Fruit fly (Drosophila melanogaster) whole organism: ENCODE data around the gene mub.

ENCODE experiments used
- CG8478 ChIP-seq: fragments of >200 bp; optimal IDR thresholded peaks from 2 replicates; lab custom pipeline; 2018; ENCODE audit warnings: inconsistent platforms
- Dll ChIP-seq: fragments of >200 bp; optimal IDR thresholded peaks from 2 replicates; lab custom pipeline; 2017
- EcR ChIP-seq, 2 experiments: fragments of >200 bp; optimal IDR thresholded peaks; 2 replicates each; lab custom pipeline; 2017; ENCODE audit warnings: missing biosample characterization in 2 of 2, missing genetic modification characterization in 2 of 2, missing genetic modification reagents in 2 of 2
- pan ChIP-seq: fragments of >200 bp; optimal IDR thresholded peaks from 2 replicates; lab custom pipeline; 2017
- psq ChIP-seq: fragments of >200 bp; optimal IDR thresholded peaks from 2 replicates; lab custom pipeline; 2017
- usp ChIP-seq: fragments of >200 bp; optimal IDR thresholded peaks from 2 replicates; lab custom pipeline; 2017; ENCODE audit warnings: missing biosample characterization, missing genetic modification characterization, mixed read lengths

Gene mub

dm6 chr3L:21894100-21894499 is 49.5 kb downstream of the mub start:
- TF ChIP-seq pan (no peak), Dll (lab: Kevin White, UChicago) (no peak), usp (GFP tag; lab: Kevin White, UChicago) (no peak), CG8478 (lab: Kevin White, UChicago) (no peak)

dm6 chr3L:21894774-21895173 is 50.2 kb downstream of the mub start:
- TF ChIP-seq psq (lab: Kevin White, UChicago) (no peak), EcR (GFP tag; optimal IDR thresholded peaks at IDR 0.05; lab: Kevin White, UChicago) (peak; percentile 84 to 98)

dm6 chr3L:21896217-21896616 is 51.6 kb downstream of the mub start:
- TF ChIP-seq EcR (GFP tag; optimal IDR thresholded peaks at IDR 0.05; lab: Kevin White, UChicago) (peak in 1 of 2 experiments; percentile 40), psq (lab: Kevin White, UChicago) (no peak)

dm6 chr3L:21899488-21899887 is 54.9 kb downstream of the mub start:
- TF ChIP-seq pan: no peak
- no peak for TF ChIP-seq Dll (lab: Kevin White, UChicago)
- TF ChIP-seq CG8478 (lab: Kevin White, UChicago): no peak
- TF ChIP-seq usp (GFP tag; lab: Kevin White, UChicago): no peak
- TF ChIP-seq EcR (GFP tag; optimal IDR thresholded peaks at IDR 0.05; lab: Kevin White, UChicago): no peak
- no peak for TF ChIP-seq psq (lab: Kevin White, UChicago)

dm6 chr3L:21908860-21909259 is 64.3 kb downstream of the mub start:
- no peak for TF ChIP-seq pan

dm6 chr3L:21918605-21919004 is 74.0 kb downstream of the mub start:
- TF ChIP-seq EcR (GFP tag; optimal IDR thresholded peaks at IDR 0.05; lab: Kevin White, UChicago) (no peak), usp (GFP tag; lab: Kevin White, UChicago) (no peak), psq (lab: Kevin White, UChicago) (no peak), CG8478 (lab: Kevin White, UChicago) (no peak), Dll (lab: Kevin White, UChicago) (no peak), pan (no peak)

dm6 chr3L:21930179-21930578 is 85.6 kb downstream of the mub start:
- TF ChIP-seq pan: no peak
- no peak for TF ChIP-seq CG8478 (lab: Kevin White, UChicago)
- TF ChIP-seq Dll (lab: Kevin White, UChicago): no peak
- no peak for TF ChIP-seq psq (lab: Kevin White, UChicago)
- TF ChIP-seq EcR (GFP tag; optimal IDR thresholded peaks at IDR 0.05; lab: Kevin White, UChicago): no peak
- TF ChIP-seq usp (GFP tag; lab: Kevin White, UChicago): no peak

dm6 chr3L:21934462-21934861 is 89.9 kb downstream of the mub start, which contains the start of gene SLC22A:
Gene SLC22A, plus strand, starts transcription at chr3L:21934704.
- no peak for TF ChIP-seq pan
- TF ChIP-seq EcR (GFP tag; optimal IDR thresholded peaks at IDR 0.05; lab: Kevin White, UChicago): no peak
- TF ChIP-seq CG8478 (lab: Kevin White, UChicago): no peak
- TF ChIP-seq Dll (lab: Kevin White, UChicago): no peak
- no peak for TF ChIP-seq usp (GFP tag; lab: Kevin White, UChicago)
- no peak for TF ChIP-seq psq (lab: Kevin White, UChicago)

dm6 chr3L:21936152-21936551 is 91.6 kb downstream of the mub start:
- TF ChIP-seq Dll (lab: Kevin White, UChicago): no peak
- no peak for TF ChIP-seq usp (GFP tag; lab: Kevin White, UChicago)
- no peak for TF ChIP-seq EcR (GFP tag; optimal IDR thresholded peaks at IDR 0.05; lab: Kevin White, UChicago)
- no peak for TF ChIP-seq psq (lab: Kevin White, UChicago)

- TF ChIP-seq Dll (lab: Kevin White, UChicago) (no peak), psq (lab: Kevin White, UChicago) (no peak), usp (GFP tag; lab: Kevin White, UChicago) (no peak), pan (no peak)
Measured at dm6 chr3L:21941615-21942259, 97.1 kb downstream of the mub start, which contains the start of the genes PolH and CG14562. Gene PolH, minus strand, starts transcription at chr3L:21941812. Gene CG14562, plus strand, starts transcription at chr3L:21942221.

- TF ChIP-seq EcR (GFP tag; optimal IDR thresholded peaks at IDR 0.05; lab: Kevin White, UChicago) (peak in 1 of 2 experiments; percentile 17), pan (no peak), usp (GFP tag; lab: Kevin White, UChicago) (no peak)
Measured at dm6 chr3L:21953028-21954016, 108.7 kb downstream of the mub start.
